Worm (Caenorhabditis elegans): Measurements from ENCODE around the gene F28A12.3.

The F28A12.3 gene

DNA sequence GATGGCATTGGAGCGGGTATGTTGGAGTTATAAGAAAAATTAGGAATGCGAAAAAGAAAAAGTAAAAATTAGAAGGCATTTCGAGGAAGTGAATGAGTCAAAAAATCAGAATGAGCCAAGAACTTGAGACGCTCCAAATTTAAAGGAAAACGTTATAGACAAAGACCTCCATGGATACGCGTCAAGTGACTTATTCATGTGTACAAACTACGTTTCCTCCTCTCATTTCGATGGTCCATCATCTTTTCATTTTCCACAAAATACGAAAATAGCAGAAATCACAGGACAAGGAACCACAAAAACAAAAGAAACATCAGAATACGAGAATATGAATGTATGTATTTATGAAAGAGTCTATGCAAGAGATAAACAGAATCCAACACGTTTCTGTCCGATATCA is at the start of gene F28A12.3:
TSS of gene F28A12.3 (minus strand) at position 101 of the 400 bp plus-strand sequence.
- no peak for TF ChIP-seq elt-1 (tag; optimal IDR thresholded peaks at IDR 0.05)
- no peak for TF ChIP-seq nfya-1 (tag; optimal IDR thresholded peaks at IDR 0.05; ENCODE audit: insufficient read depth)
- no peak for TF ChIP-seq elt-3 (tag; optimal IDR thresholded peaks at IDR 0.05)
- TF ChIP-seq jun-1 (tag; optimal IDR thresholded peaks at IDR 0.05), result no peak
- no peak for TF ChIP-seq egl-5 (tag; optimal IDR thresholded peaks at IDR 0.05)
- no peak for TF ChIP-seq hmg-11 (tag; optimal IDR thresholded peaks at IDR 0.05)
- TF ChIP-seq tbx-2 (tag; optimal IDR thresholded peaks at IDR 0.05), result no peak
- TF ChIP-seq skn-1 (tag; optimal IDR thresholded peaks at IDR 0.05), result no peak
- TF ChIP-seq lsy-12 (tag; optimal IDR thresholded peaks at IDR 0.05), result no peak
- TF ChIP-seq ceh-28 (tag; optimal IDR thresholded peaks at IDR 0.05), result no peak
- no peak for TF ChIP-seq unc-62 (GFP tag; optimal IDR thresholded peaks at IDR 0.05)

DNA sequence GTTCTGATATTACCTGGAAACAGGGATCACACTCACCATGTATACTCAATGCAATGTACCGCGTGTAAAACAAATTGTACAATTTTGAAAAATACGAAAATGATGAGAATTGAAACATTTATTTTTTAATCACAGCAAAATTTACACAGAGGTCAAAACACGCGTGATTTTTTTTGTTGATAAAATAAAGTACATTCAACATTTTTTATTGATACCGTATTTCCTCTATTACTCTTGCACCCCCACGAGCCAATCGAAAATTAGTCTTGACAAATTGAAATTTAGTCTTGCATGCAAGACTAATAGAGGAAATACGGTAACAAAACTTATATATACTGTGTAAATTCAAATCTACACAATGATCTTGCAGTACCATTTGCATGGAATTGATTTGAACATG is 46.5 kb upstream of the F28A12.3 start, which contains the start of gene ZC190.8:
TSS of gene ZC190.8 (minus strand) at position 101 of the 400 bp plus-strand sequence.
- TF ChIP-seq mdl-1 (tag; optimal IDR thresholded peaks at IDR 0.05) (no peak), skn-1 (tag; optimal IDR thresholded peaks at IDR 0.05) (no peak), nhr-11 (tag; optimal IDR thresholded peaks at IDR 0.05) (no peak), lin-39 (tag; optimal IDR thresholded peaks at IDR 0.05) (no peak), nhr-28 (tag; optimal IDR thresholded peaks at IDR 0.05) (no peak), pha-4 (tag; optimal IDR thresholded peaks at IDR 0.05) (no peak), ceh-28 (tag; optimal IDR thresholded peaks at IDR 0.05) (no peak)

ce11 chrV:8686764-8687163 is 45.6 kb upstream of the F28A12.3 start, which contains the start of gene ZC190.7:
TSS of gene ZC190.7 (minus strand) at chrV:8686864.
- TF ChIP-seq nhr-11 (tag; optimal IDR thresholded peaks at IDR 0.05) (no peak), nhr-25 (tag; optimal IDR thresholded peaks at IDR 0.05) (no peak)

DNA sequence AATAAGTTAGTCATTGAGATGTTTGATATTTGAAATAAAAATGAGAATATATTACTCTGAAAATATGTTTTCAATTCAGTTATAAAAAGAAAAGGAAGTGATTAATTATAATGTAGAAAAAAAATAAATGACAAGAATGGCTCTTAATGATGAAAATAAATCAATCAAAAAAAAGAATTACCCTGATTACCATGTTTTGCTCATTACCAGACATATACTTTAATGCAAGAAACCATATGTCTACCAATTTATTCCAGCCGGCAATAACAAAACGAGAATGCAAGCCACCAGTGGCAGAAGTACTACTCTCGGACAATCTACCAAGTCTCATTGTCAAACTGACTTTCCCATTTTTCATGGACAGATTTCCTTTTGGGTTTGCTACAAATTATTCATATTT is 42.6 kb upstream of the F28A12.3 start:
- TF ChIP-seq fos-1 (tag; optimal IDR thresholded peaks at IDR 0.05), result no peak

DNA sequence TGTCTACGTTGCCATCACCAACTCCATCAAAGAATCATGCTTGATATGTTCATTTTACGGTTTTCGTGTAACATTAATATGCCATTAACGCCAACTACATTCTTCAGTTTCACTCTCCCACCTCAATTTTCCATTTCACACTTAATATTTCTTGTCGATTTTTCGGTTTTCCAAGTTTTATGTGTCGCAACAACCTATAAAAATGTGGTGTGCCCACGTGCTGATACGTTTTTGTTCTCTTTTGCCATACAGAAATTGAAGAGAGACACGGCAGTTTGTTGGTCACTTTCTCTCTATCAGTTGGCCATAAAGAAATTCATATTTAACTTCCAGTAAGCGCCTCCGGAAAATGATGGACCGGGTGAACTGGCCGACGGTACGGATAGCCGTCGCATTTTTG is 41.6 kb upstream of the F28A12.3 start, which contains the start of gene cln-3.3:
TSS of gene cln-3.3 (plus strand) at position 334 of the 400 bp plus-strand sequence.
- TF ChIP-seq R02D3.7 (tag; optimal IDR thresholded peaks at IDR 0.05) (no peak), elt-2 (tag; optimal IDR thresholded peaks at IDR 0.05) (peak; percentile 70), ceh-16 (tag; optimal IDR thresholded peaks at IDR 0.05) (no peak), elt-3 (tag; optimal IDR thresholded peaks at IDR 0.05) (no peak), ztf-11 (tag; optimal IDR thresholded peaks at IDR 0.05) (no peak), nhr-12 (tag; optimal IDR thresholded peaks at IDR 0.05) (no peak), elt-1 (tag; optimal IDR thresholded peaks at IDR 0.05) (no peak), nhr-237 (tag; optimal IDR thresholded peaks at IDR 0.05) (no peak), pqm-1 (tag; optimal IDR thresholded peaks at IDR 0.05) (peak; percentile 45), lsy-12 (tag; optimal IDR thresholded peaks at IDR 0.05) (no peak), ceh-9 (tag; optimal IDR thresholded peaks at IDR 0.05) (no peak), egl-27 (tag; optimal IDR thresholded peaks at IDR 0.05) (no peak), nhr-11 (tag; optimal IDR thresholded peaks at IDR 0.05) (no peak), hmg-11 (tag; optimal IDR thresholded peaks at IDR 0.05) (no peak), nhr-25 (tag; optimal IDR thresholded peaks at IDR 0.05) (no peak)

- TF ChIP-seq mml-1 (tag; optimal IDR thresholded peaks at IDR 0.05), result no peak
- TF ChIP-seq hmg-11 (tag; optimal IDR thresholded peaks at IDR 0.05), result no peak
- TF ChIP-seq nfya-1 (tag; optimal IDR thresholded peaks at IDR 0.05; ENCODE audit: insufficient read depth), result no peak
- TF ChIP-seq snpc-4 (tag; optimal IDR thresholded peaks at IDR 0.05), result no peak
- no peak for TF ChIP-seq nhr-28 (tag; optimal IDR thresholded peaks at IDR 0.05)
- no peak for TF ChIP-seq lsy-12 (tag; optimal IDR thresholded peaks at IDR 0.05)
- no peak for TF ChIP-seq jun-1 (tag; optimal IDR thresholded peaks at IDR 0.05)
- TF ChIP-seq sea-2 (GFP tag; optimal IDR thresholded peaks at IDR 0.05), result no peak
- TF ChIP-seq egl-27 (tag; optimal IDR thresholded peaks at IDR 0.05), result no peak
- TF ChIP-seq pha-4 (tag; optimal IDR thresholded peaks at IDR 0.05), result no peak
- TF ChIP-seq ztf-11 (tag; optimal IDR thresholded peaks at IDR 0.05), result no peak
- TF ChIP-seq elt-1 (tag; optimal IDR thresholded peaks at IDR 0.05), result no peak
- no peak for TF ChIP-seq ceh-9 (tag; optimal IDR thresholded peaks at IDR 0.05)
These were observed 39.9 kb upstream of the F28A12.3 start, which contains the start of gene ZC190.2 for ce11 chrV:8681050-8681449. TSS of gene ZC190.2 (plus strand) at chrV:8681350.

All from whole organism, L3 larva.